Fruit fly (Drosophila melanogaster): ENCODE measurements around the gene nero.

nero gene

dm6 chr3R:31721958-31722357 is 25.4 kb downstream of the nero start (continued):
- TF ChIP-seq CG9437 (GFP tag; optimal IDR thresholded peaks at IDR 0.05) (no peak), Bdp1 (GFP tag; optimal IDR thresholded peaks at IDR 0.05) (no peak), CG8290 (GFP tag; optimal IDR thresholded peaks at IDR 0.05) (no peak), CG8290 (tag; optimal IDR thresholded peaks at IDR 0.05) (peak in 1 of 2 experiments; percentile 43), tio (GFP tag; optimal IDR thresholded peaks at IDR 0.05) (no peak), NC2α (GFP tag; optimal IDR thresholded peaks at IDR 0.05) (no peak), pnt (GFP tag; optimal IDR thresholded peaks at IDR 0.05) (no peak), Elba2 (GFP tag; optimal IDR thresholded peaks at IDR 0.05) (no peak), CG12391 (tag; optimal IDR thresholded peaks at IDR 0.05) (no peak), Hr78 (GFP tag; optimal IDR thresholded peaks at IDR 0.05) (no peak), HLHmδ (GFP tag; optimal IDR thresholded peaks at IDR 0.05) (no peak), cwo (GFP tag; optimal IDR thresholded peaks at IDR 0.05) (peak; percentile 31), Dp (GFP tag; optimal IDR thresholded peaks at IDR 0.05) (no peak), CG2875 (GFP tag; optimal IDR thresholded peaks at IDR 0.05) (no peak), Sry-δ (GFP tag; optimal IDR thresholded peaks at IDR 0.05) (no peak), esg (GFP tag; conservative IDR thresholded peaks at IDR 0.05) (no peak), peb (GFP tag; IDR thresholded peaks at IDR 0.05) (no peak), CG4424 (GFP tag; optimal IDR thresholded peaks at IDR 0.05) (no peak), MESR4 (GFP tag; optimal IDR thresholded peaks at IDR 0.05) (no peak), mld (GFP tag; IDR thresholded peaks at IDR 0.05; ENCODE audit: partially characterized antibody) (no peak), odd (GFP tag; optimal IDR thresholded peaks at IDR 0.05) (no peak), unc-4 (GFP tag; IDR thresholded peaks at IDR 0.05; ENCODE audit: partially characterized antibody) (no peak), CG16779 (GFP tag; IDR thresholded peaks at IDR 0.05) (no peak), crol (GFP tag; IDR thresholded peaks at IDR 0.05) (peak; percentile 92), CG12769 (tag; optimal IDR thresholded peaks at IDR 0.05) (peak; percentile 82), hb (GFP tag; IDR thresholded peaks at IDR 0.05; ENCODE audit: partially characterized antibody) (no peak), nom (GFP tag; optimal IDR thresholded peaks at IDR 0.05) (no peak), CG4820 (GFP tag; optimal IDR thresholded peaks at IDR 0.05) (no peak), twi (tag; optimal IDR thresholded peaks at IDR 0.05) (no peak), ken (GFP tag; IDR thresholded peaks at IDR 0.05) (no peak), onecut (GFP tag; IDR thresholded peaks at IDR 0.05) (no peak), Neu2 (GFP tag; optimal IDR thresholded peaks at IDR 0.05; ENCODE audit: borderline replicate concordance) (no peak), CG15696 (tag; optimal IDR thresholded peaks at IDR 0.05) (no peak), CG10321 (GFP tag; IDR thresholded peaks at IDR 0.05) (no peak), CG12155 (GFP tag; optimal IDR thresholded peaks at IDR 0.05) (no peak), Dek (tag; optimal IDR thresholded peaks at IDR 0.05) (no peak), MTF-1 (GFP tag; optimal IDR thresholded peaks at IDR 0.05; ENCODE audit: borderline replicate concordance) (no peak), CG4360 (GFP tag; IDR thresholded peaks at IDR 0.05) (no peak), disco-r (GFP tag; optimal IDR thresholded peaks at IDR 0.05) (no peak), Rfx (GFP tag; IDR thresholded peaks at IDR 0.05) (peak; percentile 40), CG18619 (GFP tag; optimal IDR thresholded peaks at IDR 0.05) (no peak), CG6683 (GFP tag; optimal IDR thresholded peaks at IDR 0.05) (no peak), CG15269 (tag; optimal IDR thresholded peaks at IDR 0.05) (peak; percentile 13), sd (tag; optimal IDR thresholded peaks at IDR 0.05) (peak; percentile 54), HLH54F (GFP tag; optimal IDR thresholded peaks at IDR 0.05) (no peak), kay (GFP tag; optimal IDR thresholded peaks at IDR 0.05) (peak; percentile 12), Ets65A (GFP tag) (no peak), ind (GFP tag; optimal IDR thresholded peaks at IDR 0.05) (no peak), cg (GFP tag; optimal IDR thresholded peaks at IDR 0.05) (peak; percentile 67), CG13624 (GFP tag; optimal IDR thresholded peaks at IDR 0.05) (no peak), chn (GFP tag; optimal IDR thresholded peaks at IDR 0.05) (no peak), CrebB (tag; optimal IDR thresholded peaks at IDR 0.05) (peak; percentile 32)
